Fruit fly (Drosophila melanogaster) whole organism, pupa: ENCODE measurements around the gene Best3.

Experiments
- CG10348 ChIP-seq: fragments of 200-800 bp; sonication (Bioruptor generic); IDR thresholded peaks from 2 replicates; pipeline ENCODE4 v1.3.6; 2022; ENCODE audit warnings: missing biosample characterization, missing genetic modification characterization
- CG12605 ChIP-seq: fragments of 200-800 bp; sonication (Bioruptor generic); IDR thresholded peaks from 2 replicates; pipeline ENCODE4 v1.3.6; 2022; ENCODE audit warnings: missing biosample characterization, missing genetic modification characterization
- CG14655 ChIP-seq: fragments of 200-800 bp; sonication (Bioruptor generic); optimal IDR thresholded peaks from 3 replicates; lab custom pipeline; 2017; ENCODE audit warnings: mild to moderate bottlenecking, missing biosample characterization, missing genetic modification reagents, missing genetic modification characterization
- CG17806 ChIP-seq: fragments of 200-800 bp; sonication (Bioruptor generic); optimal IDR thresholded peaks from 2 replicates; lab custom pipeline; 2018; ENCODE audit warnings: missing biosample characterization, mild to moderate bottlenecking, missing genetic modification characterization, moderate library complexity
- CG34367 ChIP-seq: fragments of 200-800 bp; sonication (Bioruptor generic); optimal IDR thresholded peaks from 2 replicates; lab custom pipeline; 2018; ENCODE audit warnings: missing biosample characterization, mild to moderate bottlenecking, missing genetic modification characterization
- CG4496 ChIP-seq: fragments of 200-800 bp; sonication (Bioruptor generic); IDR thresholded peaks from 3 replicates; pipeline ENCODE4 v1.3.6; 2022; ENCODE audit warnings: missing biosample characterization, missing genetic modification characterization
- CG9948 ChIP-seq: fragments of 200-800 bp; sonication (Bioruptor generic); optimal IDR thresholded peaks from 2 replicates; lab custom pipeline; 2018; ENCODE audit warnings: missing biosample characterization, mild to moderate bottlenecking, missing genetic modification characterization, moderate library complexity
- EcR ChIP-seq: fragments of 200-800 bp; sonication (Bioruptor generic); optimal IDR thresholded peaks from 3 replicates; lab custom pipeline; 2019; ENCODE audit warnings: missing biosample characterization, missing genetic modification characterization, mild to moderate bottlenecking, moderate library complexity, missing genetic modification reagents
- Ets98B ChIP-seq: fragments of 200-800 bp; sonication (Bioruptor generic); IDR thresholded peaks from 2 replicates; pipeline ENCODE4 v1.3.6; 2022; ENCODE audit warnings: missing biosample characterization, missing genetic modification characterization
- Pif1A ChIP-seq: fragments of 200-800 bp; sonication (Bioruptor generic); optimal IDR thresholded peaks from 3 replicates; lab custom pipeline; 2016; ENCODE audit warnings: missing biosample characterization, missing genetic modification characterization
- Pif1B ChIP-seq: fragments of 200-800 bp; sonication (Bioruptor generic); optimal IDR thresholded peaks from 3 replicates; lab custom pipeline; 2016; ENCODE audit warnings: missing biosample characterization, missing genetic modification characterization
- Snoo ChIP-seq: fragments of 200-800 bp; sonication (Bioruptor generic); optimal IDR thresholded peaks from 3 replicates; lab custom pipeline; 2017; ENCODE audit warnings: missing biosample characterization, mild to moderate bottlenecking, missing genetic modification characterization, inconsistent platforms
- gl ChIP-seq: fragments of 200-800 bp; sonication (Bioruptor generic); optimal IDR thresholded peaks from 2 replicates; lab custom pipeline; 2018; ENCODE audit warnings: missing biosample characterization, mild to moderate bottlenecking, missing genetic modification characterization

dm6 chr3L:15298658-15299057, 3.9 kb downstream of the Best3 start, which contains the start of gene Best4:
- no peak for TF ChIP-seq CG4496 (GFP tag; lab: Robert Waterston, UW)
- TF ChIP-seq gl (tag; lab: Kevin White, UChicago): no peak
- no peak for TF ChIP-seq CG34367 (tag; lab: Kevin White, UChicago)
- no peak for TF ChIP-seq CG9948 (tag; lab: Kevin White, UChicago)
- TF ChIP-seq Snoo (tag; lab: Kevin White, UChicago): no peak
- no peak for TF ChIP-seq EcR (GFP tag; lab: Kevin White, UChicago)
- TF ChIP-seq CG10348 (GFP tag; lab: Robert Waterston, UW): no peak
- TF ChIP-seq Pif1B (GFP tag; lab: Kevin White, UChicago): no peak
- no peak for TF ChIP-seq CG12605 (GFP tag; lab: Robert Waterston, UW)
- no peak for TF ChIP-seq CG14655 (GFP tag; lab: Kevin White, UChicago)
- no peak for TF ChIP-seq CG17806
- TF ChIP-seq Ets98B: no peak
- TF ChIP-seq Pif1A (GFP tag; lab: Kevin White, UChicago): no peak
